Fruit fly (Drosophila melanogaster): ENCODE measurements around the gene CG6310.

DNA sequence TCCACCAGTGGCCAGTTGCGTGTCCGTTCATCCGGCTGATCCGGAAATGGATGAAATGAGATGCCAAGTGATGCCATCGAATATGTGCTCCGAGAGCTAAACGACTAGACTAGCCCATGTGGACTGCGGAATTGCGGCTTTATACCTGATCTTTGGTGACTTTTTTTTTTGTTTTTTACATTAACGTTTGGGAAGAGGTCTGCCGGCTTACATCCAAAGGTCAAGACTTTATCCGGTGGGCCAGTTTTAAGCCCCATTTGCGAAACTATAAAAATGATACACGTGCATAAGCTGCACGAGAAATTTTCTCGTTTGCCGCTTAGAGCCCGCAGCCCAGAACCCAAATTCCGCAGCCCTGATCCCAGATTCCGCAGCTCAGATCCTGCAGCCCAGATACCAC is 33.3 kb upstream of the CG6310 start, which contains the start of gene Elo68alpha:
- TF ChIP-seq CG43689 (GFP tag; IDR thresholded peaks at IDR 0.05), result no peak
- no peak for TF ChIP-seq Dip3 (GFP tag; optimal IDR thresholded peaks at IDR 0.05)
- TF ChIP-seq CG3847 (GFP tag; IDR thresholded peaks at IDR 0.05), result no peak
- TF ChIP-seq CG12071 (GFP tag; optimal IDR thresholded peaks at IDR 0.05), result no peak
- TF ChIP-seq Six4 (GFP tag; optimal IDR thresholded peaks at IDR 0.05), result no peak
- no peak for TF ChIP-seq Kr (GFP tag; optimal IDR thresholded peaks at IDR 0.05)
- no peak for TF ChIP-seq CG1792 (GFP tag; optimal IDR thresholded peaks at IDR 0.05)
- no peak for TF ChIP-seq CG4617 (GFP tag; optimal IDR thresholded peaks at IDR 0.05; ENCODE audit: borderline replicate concordance)
